Comparison of ENCODE assay signal across 1 fruit fly cellular context in genomic region chr3R:19181214-19181613, dm6.
A peak's percentile ranks its signal among the peaks of the same experiment; 100 is the strongest.
TF ChIP-seq lines count a peak whose summit lies in the region.

No protein-coding gene starts in this region.

TF ChIP-seq in whole organism, embryonic, 481 proteins besides CTCF, POLR2A, EP300 and RAD21 (continued from another document):
- peak; percentile 5 for TF ChIP-seq CG8924 (tag; optimal IDR thresholded peaks at IDR 0.05; lab: Kevin White, UChicago)
- TF ChIP-seq hth (optimal IDR thresholded peaks at IDR 0.05; lab: Kevin White, UChicago), result no peak
- TF ChIP-seq grau (tag; optimal IDR thresholded peaks at IDR 0.05; lab: Kevin White, UChicago), result peak; percentile 36
- TF ChIP-seq Hsf (GFP tag; optimal IDR thresholded peaks at IDR 0.05; lab: Kevin White, UChicago), result peak; percentile 8
- peak; percentile 36 for TF ChIP-seq CG17359 (tag; optimal IDR thresholded peaks at IDR 0.05; lab: Kevin White, UChicago)
- TF ChIP-seq Mad (GFP tag; optimal IDR thresholded peaks at IDR 0.05; lab: Kevin White, UChicago), result peak; percentile 8
- no peak for TF ChIP-seq fd102C (GFP tag; optimal IDR thresholded peaks at IDR 0.05; lab: Kevin White, UChicago)
- TF ChIP-seq CoRest (tag; optimal IDR thresholded peaks at IDR 0.05; lab: Kevin White, UChicago), result peak; percentile 30
- TF ChIP-seq BEAF-32 (GFP tag; optimal IDR thresholded peaks at IDR 0.05; lab: Kevin White, UChicago), result no peak
- no peak for TF ChIP-seq CG7745 (tag; optimal IDR thresholded peaks at IDR 0.05; lab: Kevin White, UChicago)
- no peak for TF ChIP-seq CG12104 (GFP tag; optimal IDR thresholded peaks at IDR 0.05; lab: Kevin White, UChicago)
- TF ChIP-seq Oli (tag; optimal IDR thresholded peaks at IDR 0.05; lab: Kevin White, UChicago), result peak; percentile 20
- no peak for TF ChIP-seq Atf6 (GFP tag; IDR thresholded peaks at IDR 0.05; lab: Robert Waterston, UW)
- peak; percentile 4 for TF ChIP-seq CG18262 (tag; optimal IDR thresholded peaks at IDR 0.05; lab: Kevin White, UChicago)
- TF ChIP-seq CG2120 (GFP tag; optimal IDR thresholded peaks at IDR 0.05; lab: Kevin White, UChicago), result peak; percentile 12
- no peak for TF ChIP-seq NC2β (GFP tag; optimal IDR thresholded peaks at IDR 0.05; lab: Kevin White, UChicago)
- peak; percentile 7 for TF ChIP-seq lilli (GFP tag; optimal IDR thresholded peaks at IDR 0.05; lab: Kevin White, UChicago)
- peak in 1 of 2 experiments; percentile 52 for TF ChIP-seq bsh (GFP tag; optimal IDR thresholded peaks at IDR 0.05; lab: Kevin White, UChicago)
- TF ChIP-seq ERR (GFP tag; optimal IDR thresholded peaks at IDR 0.05; lab: Kevin White, UChicago), result no peak
- peak; percentile 10 for TF ChIP-seq nmo (GFP tag; optimal IDR thresholded peaks at IDR 0.05; lab: Kevin White, UChicago)
- TF ChIP-seq CG14441 (GFP tag; IDR thresholded peaks at IDR 0.05; lab: Robert Waterston, UW), result 0 out of 2 replicates have a peak, but pooled peaks have one; percentile 16
- TF ChIP-seq CG13296 (GFP tag; optimal IDR thresholded peaks at IDR 0.05; lab: Kevin White, UChicago), result peak; percentile 10
- peak; percentile 31 for TF ChIP-seq CG18599 (GFP tag; optimal IDR thresholded peaks at IDR 0.05; lab: Kevin White, UChicago)
- TF ChIP-seq slbo (GFP tag; IDR thresholded peaks at IDR 0.05; lab: Robert Waterston, UW), result 0 out of 2 replicates have a peak, but pooled peaks have one; percentile 7
- no peak for TF ChIP-seq CG10462 (GFP tag; optimal IDR thresholded peaks at IDR 0.05; lab: Kevin White, UChicago)
- TF ChIP-seq CG34422 (GFP tag; IDR thresholded peaks at IDR 0.05; lab: Robert Waterston, UW), result no peak
- no peak for TF ChIP-seq crp (GFP tag; optimal IDR thresholded peaks at IDR 0.05; lab: Kevin White, UChicago)
TF ChIP-seq in whole organism, embryonic: peak in this region for 53.
